Worm (Caenorhabditis elegans) whole organism, L3 larva: ENCODE results near the gene syd-2.

ENCODE experiments used
- ama-1 ChIP-seq: fragments of 150-350 bp; optimal IDR thresholded peaks from 2 replicates; lab custom pipeline; 2018
- eor-1 ChIP-seq, 2 experiments: fragments of 150-350 bp; optimal IDR thresholded peaks; 2 replicates each; lab custom pipeline; 2014 to 2018; ENCODE audit warnings: missing biosample characterization in 2 of 2, missing genetic modification characterization in 2 of 2
- lin-15B ChIP-seq: fragments of 150-350 bp; optimal IDR thresholded peaks from 2 replicates; lab custom pipeline; 2014; ENCODE audit warnings: missing biosample characterization, missing genetic modification characterization
- mdl-1 ChIP-seq: fragments of 150-350 bp; optimal IDR thresholded peaks from 2 replicates; lab custom pipeline; 2014; ENCODE audit warnings: missing biosample characterization, missing genetic modification characterization
- nhr-11 ChIP-seq: fragments of 150-350 bp; optimal IDR thresholded peaks from 2 replicates; lab custom pipeline; 2014; ENCODE audit warnings: missing biosample characterization, missing genetic modification characterization
- nhr-28 ChIP-seq: fragments of 150-350 bp; optimal IDR thresholded peaks from 2 replicates; lab custom pipeline; 2014; ENCODE audit warnings: missing biosample characterization, missing genetic modification characterization
- pha-4 ChIP-seq: fragments of 150-350 bp; optimal IDR thresholded peaks from 2 replicates; lab custom pipeline; 2014; ENCODE audit warnings: missing biosample characterization, missing genetic modification reagents, missing genetic modification characterization
- skn-1 ChIP-seq: fragments of 150-350 bp; optimal IDR thresholded peaks from 2 replicates; lab custom pipeline; 2014; ENCODE audit warnings: missing biosample characterization, missing genetic modification characterization
- snpc-4 ChIP-seq: fragments of 150-350 bp; optimal IDR thresholded peaks from 2 replicates; lab custom pipeline; 2014; ENCODE audit warnings: missing biosample characterization, missing genetic modification characterization
- unc-62 ChIP-seq: fragments of 150-350 bp; sonication (generic microtip); optimal IDR thresholded peaks from 4 replicates; lab custom pipeline; 2014; ENCODE audit warnings: missing biosample characterization, missing genetic modification reagents, missing genetic modification characterization
- ztf-4 ChIP-seq: fragments of 150-350 bp; optimal IDR thresholded peaks from 2 replicates; lab custom pipeline; 2014; ENCODE audit warnings: missing biosample characterization, missing genetic modification characterization

DNA sequence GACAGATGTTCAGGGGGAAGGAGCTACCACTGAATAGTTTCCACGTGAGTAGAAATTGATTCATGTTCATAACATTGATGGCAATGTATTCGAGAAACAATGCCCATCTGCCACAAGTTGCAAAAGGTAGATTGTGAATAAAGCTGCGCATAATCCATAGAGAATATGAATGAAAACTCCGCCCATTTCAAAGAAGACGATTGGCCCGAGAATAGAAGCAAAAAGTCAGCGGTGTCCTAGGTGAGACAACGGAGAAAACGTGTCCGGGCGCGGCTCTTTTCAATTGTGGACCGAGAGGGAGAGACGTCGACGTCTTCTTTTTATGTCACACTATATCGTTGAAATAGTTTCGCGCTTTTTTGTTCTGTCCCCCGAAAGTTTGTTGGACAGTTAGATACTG, 55.4 kb downstream of the syd-2 start, which contains the start of gene vab-3:
- no peak for TF ChIP-seq lin-15B (tag; lab: Kevin White, UChicago)
- TF ChIP-seq nhr-28 (tag; lab: Kevin White, UChicago): no peak
- TF ChIP-seq pha-4 (tag; lab: Kevin White, UChicago): no peak
- no peak for TF ChIP-seq ama-1 (lab: Kevin White, UChicago)
- TF ChIP-seq nhr-11 (tag; lab: Kevin White, UChicago): no peak
- no peak for TF ChIP-seq unc-62 (GFP tag; lab: Kevin White, UChicago)
- TF ChIP-seq snpc-4 (tag; lab: Kevin White, UChicago): no peak
- TF ChIP-seq eor-1 (tag; optimal IDR thresholded peaks at IDR 0.05; lab: Kevin White, UChicago): no peak
- no peak for TF ChIP-seq mdl-1 (tag; lab: Kevin White, UChicago)
- TF ChIP-seq ztf-4 (tag; lab: Kevin White, UChicago): no peak
- TF ChIP-seq skn-1 (tag; lab: Kevin White, UChicago): no peak
